Fruit fly (Drosophila melanogaster): ENCODE results near the gene CG17996.

DNA sequence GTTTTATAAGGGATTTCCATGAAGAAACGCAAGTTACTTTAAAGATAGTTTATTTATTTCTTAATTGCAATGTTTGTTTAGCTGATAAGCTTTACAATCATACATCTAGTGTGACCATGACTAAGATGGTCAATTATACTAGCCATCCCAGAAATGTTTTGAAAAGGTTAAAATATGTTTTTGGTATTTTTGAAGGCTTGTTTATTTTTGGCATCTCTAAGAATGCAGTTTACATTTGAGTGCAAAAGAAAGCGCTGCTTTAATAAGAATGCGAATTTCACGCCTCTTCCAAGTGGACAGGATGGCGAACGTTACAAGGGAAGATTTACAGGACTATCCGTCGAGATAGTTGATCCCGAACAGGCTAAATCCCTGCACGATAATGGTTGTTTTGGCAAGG lies 1.3 kb downstream of the CG17996 start, which contains the start of gene Tsen2:
- TF ChIP-seq Snoo (tag; optimal IDR thresholded peaks at IDR 0.05): no peak
- TF ChIP-seq CG9948 (tag; optimal IDR thresholded peaks at IDR 0.05): no peak
- TF ChIP-seq CG12605 (GFP tag; IDR thresholded peaks at IDR 0.05): no peak
- TF ChIP-seq CG4496 (GFP tag; IDR thresholded peaks at IDR 0.05): no peak
- no peak for TF ChIP-seq EcR (GFP tag; optimal IDR thresholded peaks at IDR 0.05)
- TF ChIP-seq CG15710 (tag; optimal IDR thresholded peaks at IDR 0.05): no peak
- no peak for TF ChIP-seq CG32121 (GFP tag; IDR thresholded peaks at IDR 0.05)
- no peak for TF ChIP-seq CG8301 (tag; optimal IDR thresholded peaks at IDR 0.05)
- TF ChIP-seq D1 (tag; optimal IDR thresholded peaks at IDR 0.05): no peak
- no peak for TF ChIP-seq fd96Ca (GFP tag; IDR thresholded peaks at IDR 0.05)
- no peak for TF ChIP-seq Pif1B (GFP tag; optimal IDR thresholded peaks at IDR 0.05)
- TF ChIP-seq CG17806 (tag; optimal IDR thresholded peaks at IDR 0.05): no peak
- no peak for TF ChIP-seq CG13204 (GFP tag; optimal IDR thresholded peaks at IDR 0.05)
